Worm (Caenorhabditis elegans) whole organism, dauer: ENCODE results near the gene F54F2.7.

Experiments
- unc-62 ChIP-seq: sonication (generic microtip); optimal IDR thresholded peaks from 2 replicates; lab custom pipeline; 2017; ENCODE audit warnings: missing biosample characterization, missing genetic modification reagents, missing genetic modification characterization

The F54F2.7 gene

ce11 chrIII:8811111-8811510 lies 4.0 kb upstream of the F54F2.7 start:
- no peak for TF ChIP-seq unc-62 (GFP tag; lab: Kevin White, UChicago)

- no peak for TF ChIP-seq unc-62 (GFP tag; lab: Kevin White, UChicago)
These were observed 2.3 kb upstream of the F54F2.7 start, which contains the start of gene prx-19 for ce11 chrIII:8809245-8809971. TSS of gene prx-19 (minus strand) at chrIII:8809295.

- no peak for TF ChIP-seq unc-62 (GFP tag; lab: Kevin White, UChicago)
These were observed 1.3 kb downstream of the F54F2.7 start for ce11 chrIII:8805815-8806214.

- peak; percentile 14 for TF ChIP-seq unc-62 (GFP tag; lab: Kevin White, UChicago)
These were observed 5.0 kb downstream of the F54F2.7 start for ce11 chrIII:8801864-8802818.

- no peak for TF ChIP-seq unc-62 (GFP tag; lab: Kevin White, UChicago)
These were observed 5.7 kb downstream of the F54F2.7 start for ce11 chrIII:8801352-8801863.

ce11 chrIII:8800796-8801083 lies 6.4 kb downstream of the F54F2.7 start:
- no peak for TF ChIP-seq unc-62 (GFP tag; lab: Kevin White, UChicago)

- TF ChIP-seq unc-62 (GFP tag; lab: Kevin White, UChicago): no peak
These were observed 7.0 kb downstream of the F54F2.7 start, which contains the start of gene F54F2.6 for ce11 chrIII:8799964-8800795. TSS of gene F54F2.6 (minus strand) at chrIII:8800701.

- TF ChIP-seq unc-62 (GFP tag; lab: Kevin White, UChicago): no peak
These were observed 9.9 kb downstream of the F54F2.7 start for ce11 chrIII:8797211-8797733.

- no peak for TF ChIP-seq unc-62 (GFP tag; lab: Kevin White, UChicago)
These were observed 11.5 kb downstream of the F54F2.7 start for ce11 chrIII:8795595-8796141.

ce11 chrIII:8794793-8795192 lies 12.4 kb downstream of the F54F2.7 start:
- TF ChIP-seq unc-62 (GFP tag; lab: Kevin White, UChicago): no peak

ce11 chrIII:8792251-8792650 lies 14.9 kb downstream of the F54F2.7 start, which contains the start of gene ztf-1:
TSS of gene ztf-1 (minus strand) at chrIII:8792351.
- TF ChIP-seq unc-62 (GFP tag; lab: Kevin White, UChicago): no peak

- no peak for TF ChIP-seq unc-62 (GFP tag; lab: Kevin White, UChicago)
These were observed 15.9 kb downstream of the F54F2.7 start, which contains the start of the genes zfp-1 and F54F2.14 for ce11 chrIII:8791235-8791634. TSS of gene zfp-1 (plus strand) at chrIII:8791535. TSS of gene F54F2.14 (plus strand) at chrIII:8791546.

- TF ChIP-seq unc-62 (GFP tag; lab: Kevin White, UChicago): no peak
These were observed 18.5 kb downstream of the F54F2.7 start for ce11 chrIII:8788690-8789089.

- TF ChIP-seq unc-62 (GFP tag; lab: Kevin White, UChicago): no peak
These were observed 21.1 kb downstream of the F54F2.7 start, which contains the start of gene K02D10.8 for ce11 chrIII:8786077-8786476. TSS of gene K02D10.8 (plus strand) at chrIII:8786377.
